Worm (Caenorhabditis elegans): ENCODE data around the gene F28C1.3.

The F28C1.3 gene

ce11 chrV:12446895-12447294 lies 21.6 kb upstream of the F28C1.3 start, which contains the start of the genes pals-38 and C54D10.9:
pals-38 (minus strand) TSS chrV:12446995.
C54D10.9 (plus strand) TSS chrV:12447153.
- TF ChIP-seq pha-4 (tag; optimal IDR thresholded peaks at IDR 0.05) (no peak), lim-6 (tag; optimal IDR thresholded peaks at IDR 0.05) (no peak), hlh-13 (GFP tag; optimal IDR thresholded peaks at IDR 0.05) (no peak), K09A11.1 (tag; optimal IDR thresholded peaks at IDR 0.05; ENCODE audit: insufficient read depth) (no peak), ceh-9 (tag; optimal IDR thresholded peaks at IDR 0.05) (no peak), pat-9 (tag; optimal IDR thresholded peaks at IDR 0.05) (no peak), unc-86 (tag; optimal IDR thresholded peaks at IDR 0.05) (no peak), ceh-22 (tag; optimal IDR thresholded peaks at IDR 0.05) (no peak), fkh-10 (GFP tag; optimal IDR thresholded peaks at IDR 0.05) (no peak), K02D7.2 (tag; optimal IDR thresholded peaks at IDR 0.05) (no peak), unc-55 (GFP tag; optimal IDR thresholded peaks at IDR 0.05) (no peak), ahr-1 (tag; optimal IDR thresholded peaks at IDR 0.05) (no peak), nhr-11 (tag; optimal IDR thresholded peaks at IDR 0.05) (no peak), pag-3 (tag; optimal IDR thresholded peaks at IDR 0.05; ENCODE audit: borderline replicate concordance) (no peak), ttx-3 (tag; optimal IDR thresholded peaks at IDR 0.05) (no peak), ceh-6 (GFP tag; optimal IDR thresholded peaks at IDR 0.05) (no peak), ceh-24 (tag; optimal IDR thresholded peaks at IDR 0.05) (no peak), madf-2 (tag; optimal IDR thresholded peaks at IDR 0.05) (no peak), ceh-34 (tag; optimal IDR thresholded peaks at IDR 0.05) (no peak)

- TF ChIP-seq ceh-45 (GFP tag; IDR thresholded peaks at IDR 0.05) (no peak), ceh-24 (tag; optimal IDR thresholded peaks at IDR 0.05) (no peak), eyg-1 (tag; optimal IDR thresholded peaks at IDR 0.05) (no peak), ceh-6 (GFP tag; optimal IDR thresholded peaks at IDR 0.05) (no peak), ahr-1 (tag; optimal IDR thresholded peaks at IDR 0.05) (no peak), ama-1 (optimal IDR thresholded peaks at IDR 0.05) (no peak), npax-4 (tag; optimal IDR thresholded peaks at IDR 0.05) (no peak), ref-2 (tag; optimal IDR thresholded peaks at IDR 0.05) (no peak), ceh-34 (tag; optimal IDR thresholded peaks at IDR 0.05) (no peak), hlh-6 (tag; optimal IDR thresholded peaks at IDR 0.05) (no peak), pros-1 (tag; optimal IDR thresholded peaks at IDR 0.05) (no peak), elt-4 (tag; optimal IDR thresholded peaks at IDR 0.05) (no peak)
Measured at ce11 chrV:12449902-12450301, 18.6 kb upstream of the F28C1.3 start, which contains the start of gene C54D10.10. C54D10.10 (minus strand) TSS chrV:12450002.

ce11 chrV:12450441-12450840 lies 18.0 kb upstream of the F28C1.3 start, which contains the start of gene F28C1.1:
F28C1.1 (plus strand) TSS chrV:12450805.
- TF ChIP-seq ztf-16 (tag; optimal IDR thresholded peaks at IDR 0.05) (no peak), elt-2 (tag; optimal IDR thresholded peaks at IDR 0.05) (peak; percentile 11)

- no peak for TF ChIP-seq ceh-31 (tag; optimal IDR thresholded peaks at IDR 0.05)
- TF ChIP-seq tbx-2 (tag; optimal IDR thresholded peaks at IDR 0.05) = no peak
- no peak for TF ChIP-seq elt-4 (tag; optimal IDR thresholded peaks at IDR 0.05)
- no peak for TF ChIP-seq unc-42 (tag; optimal IDR thresholded peaks at IDR 0.05)
- no peak for TF ChIP-seq ceh-6 (GFP tag; optimal IDR thresholded peaks at IDR 0.05)
- no peak for TF ChIP-seq ceh-22 (tag; optimal IDR thresholded peaks at IDR 0.05)
Measured at ce11 chrV:12455695-12456094, 12.8 kb upstream of the F28C1.3 start.

ce11 chrV:12460583-12460982 lies 7.9 kb upstream of the F28C1.3 start:
- TF ChIP-seq zip-5 (tag; optimal IDR thresholded peaks at IDR 0.05) (no peak), ceh-31 (tag; optimal IDR thresholded peaks at IDR 0.05) (no peak), elt-2 (tag; optimal IDR thresholded peaks at IDR 0.05) (no peak), sdc-2 (tag; optimal IDR thresholded peaks at IDR 0.05) (no peak), sox-2 (GFP tag; IDR thresholded peaks at IDR 0.05) (no peak), ref-2 (tag; optimal IDR thresholded peaks at IDR 0.05) (no peak), ama-1 (optimal IDR thresholded peaks at IDR 0.05) (no peak), che-1 (tag; optimal IDR thresholded peaks at IDR 0.05) (no peak), odd-2 (tag; optimal IDR thresholded peaks at IDR 0.05) (no peak), pag-3 (tag; optimal IDR thresholded peaks at IDR 0.05; ENCODE audit: borderline replicate concordance) (no peak), C38D4.7 (GFP tag; optimal IDR thresholded peaks at IDR 0.05) (no peak), pax-1 (tag; optimal IDR thresholded peaks at IDR 0.05) (no peak), Y22D7AL.16 (tag; optimal IDR thresholded peaks at IDR 0.05) (no peak), unc-42 (tag; optimal IDR thresholded peaks at IDR 0.05) (no peak), nfya-1 (tag; optimal IDR thresholded peaks at IDR 0.05) (no peak)

Measured in whole organism, late embryonic.